Worm (Caenorhabditis elegans) whole organism, midembryonic: ENCODE data around the gene T14B1.1.

Source experiments
- cog-1 ChIP-seq: sonication (generic microtip); optimal IDR thresholded peaks from 2 replicates; lab custom pipeline; 2016; ENCODE audit warnings: missing genetic modification characterization, missing compliant biosample characterization
- flt-1 ChIP-seq: fragments of 200-800 bp; sonication (Bioruptor generic); IDR thresholded peaks from 2 replicates; pipeline ENCODE4 v1.3.6; 2022; ENCODE audit warnings: missing genetic modification characterization, missing compliant biosample characterization
- klf-2 ChIP-seq: fragments of 200-800 bp; sonication (Bioruptor generic); conservative IDR thresholded peaks from 2 replicates; pipeline ENCODE4 v1.3.6; 2022; ENCODE audit warnings: missing genetic modification reagents, missing genetic modification characterization, missing compliant biosample characterization
- med-1 ChIP-seq: sonication (generic microtip); optimal IDR thresholded peaks from 2 replicates; lab custom pipeline; 2017; ENCODE audit warnings: missing genetic modification characterization, mild to moderate bottlenecking, missing compliant biosample characterization, antibody characterized with exemption, missing genetic modification reagents; ENCODE audit not compliant: insufficient read depth
- ref-1 ChIP-seq: fragments of 200-800 bp; sonication (Bioruptor generic); conservative IDR thresholded peaks from 2 replicates; pipeline ENCODE4 v1.3.6; 2022; ENCODE audit warnings: missing genetic modification reagents, missing genetic modification characterization, missing compliant biosample characterization
- ztf-29 ChIP-seq: fragments of 200-800 bp; sonication (Bioruptor generic); IDR thresholded peaks from 2 replicates; pipeline ENCODE4 v1.3.6; 2022; ENCODE audit warnings: missing genetic modification reagents, missing genetic modification characterization, missing compliant biosample characterization

DNA sequence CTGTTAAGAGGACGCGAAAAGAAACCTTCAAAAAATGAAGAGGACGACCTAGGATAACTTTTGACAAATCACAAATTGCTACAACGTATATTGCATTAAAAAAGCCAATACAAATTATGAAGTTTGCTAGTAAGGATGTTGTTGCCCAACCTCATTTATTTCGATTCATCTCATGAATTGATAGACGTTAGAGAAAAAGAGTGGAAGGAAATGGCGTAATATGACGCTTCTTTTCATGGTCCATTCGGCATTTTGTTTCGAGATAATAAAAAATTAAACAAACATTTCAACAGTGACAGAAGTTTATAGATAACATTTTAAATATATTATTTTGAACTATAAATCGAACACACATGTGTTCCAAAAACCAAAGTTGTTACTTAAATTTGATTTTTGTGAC, 27.6 kb downstream of the T14B1.1 start:
- TF ChIP-seq flt-1 (GFP tag; lab: Robert Waterston, UW): no peak
- no peak for TF ChIP-seq cog-1 (tag; lab: Kevin White, UChicago)
- no peak for TF ChIP-seq med-1 (GFP tag; lab: Kevin White, UChicago)
- TF ChIP-seq ref-1 (GFP tag; lab: Robert Waterston, UW): no peak
- no peak for TF ChIP-seq ztf-29 (GFP tag; lab: Robert Waterston, UW)
- no peak for TF ChIP-seq klf-2 (GFP tag; lab: Robert Waterston, UW)
